Fruit fly (Drosophila melanogaster): ENCODE results near the gene Rhau.
A peak's percentile ranks its signal among the peaks of the same experiment; 100 is the strongest.

The Rhau gene

dm6 chr2L:20788050-20788449 is 30.3 kb upstream of the Rhau start:
- TF ChIP-seq noc (tag; optimal IDR thresholded peaks at IDR 0.05): no peak

DNA sequence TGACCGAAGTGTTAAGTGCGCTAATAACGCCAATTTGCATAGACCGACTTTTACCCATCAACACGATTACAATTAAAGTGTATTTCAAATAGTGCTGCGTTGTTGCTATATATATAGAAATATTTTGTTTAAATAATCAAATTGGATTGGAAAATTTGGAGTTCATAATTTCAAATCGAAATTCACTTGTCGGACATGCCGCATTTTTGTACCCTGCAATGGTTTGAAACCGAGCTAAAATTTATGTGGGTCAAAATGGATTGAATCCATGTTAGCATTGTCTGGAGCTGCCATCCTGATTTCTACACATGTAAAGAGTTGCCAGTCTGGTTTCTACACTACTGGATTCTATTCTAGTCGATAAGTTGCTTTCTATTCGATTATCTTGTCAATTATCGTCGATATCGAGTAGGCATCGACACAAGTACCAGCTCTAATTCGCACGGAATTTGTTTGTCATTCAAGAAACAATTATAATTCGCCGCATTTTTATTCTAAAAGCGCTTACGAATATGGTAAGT is 29.5 kb upstream of the Rhau start, which contains the start of gene Pomp:
TSS of gene Pomp (plus strand) at position 386 of the 521 bp plus-strand sequence.
- peak; percentile 37 for TF ChIP-seq noc (tag; optimal IDR thresholded peaks at IDR 0.05)

- TF ChIP-seq noc (tag; optimal IDR thresholded peaks at IDR 0.05): no peak
Measured at dm6 chr2L:20785333-20785732, 27.5 kb upstream of the Rhau start.

DNA sequence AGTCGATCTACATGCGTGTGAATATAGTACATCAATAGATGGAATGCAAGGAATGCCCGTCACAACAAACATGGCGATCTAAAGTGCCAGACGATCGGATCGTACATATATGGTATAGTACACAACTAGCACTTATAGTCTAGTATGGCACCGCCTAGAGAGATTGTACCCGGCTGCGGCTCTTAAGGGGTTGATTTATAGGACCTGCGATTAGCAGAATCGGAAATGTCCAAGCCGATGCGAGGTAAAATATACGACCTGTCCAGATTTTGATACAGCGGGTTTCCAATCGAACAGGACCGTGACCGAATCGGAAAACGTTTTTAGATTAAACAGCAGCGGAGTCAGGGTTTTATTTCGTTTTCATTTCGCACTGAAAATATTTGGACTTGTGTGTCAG is 26.1 kb upstream of the Rhau start:
- peak; percentile 56 for TF ChIP-seq noc (tag; optimal IDR thresholded peaks at IDR 0.05)

- TF ChIP-seq noc (tag; optimal IDR thresholded peaks at IDR 0.05): no peak
Measured at dm6 chr2L:20783044-20783443, 25.3 kb upstream of the Rhau start.

dm6 chr2L:20780768-20781167 is 23.0 kb upstream of the Rhau start:
- peak; percentile 78 for TF ChIP-seq noc (tag; optimal IDR thresholded peaks at IDR 0.05)

- no peak for TF ChIP-seq noc (tag; optimal IDR thresholded peaks at IDR 0.05)
Measured at dm6 chr2L:20778380-20778779, 20.6 kb upstream of the Rhau start.

- TF ChIP-seq noc (tag; optimal IDR thresholded peaks at IDR 0.05): no peak
Measured at dm6 chr2L:20776940-20777502, 19.2 kb upstream of the Rhau start.

dm6 chr2L:20775941-20776340 is 18.2 kb upstream of the Rhau start:
- TF ChIP-seq noc (tag; optimal IDR thresholded peaks at IDR 0.05): peak; percentile 53

DNA sequence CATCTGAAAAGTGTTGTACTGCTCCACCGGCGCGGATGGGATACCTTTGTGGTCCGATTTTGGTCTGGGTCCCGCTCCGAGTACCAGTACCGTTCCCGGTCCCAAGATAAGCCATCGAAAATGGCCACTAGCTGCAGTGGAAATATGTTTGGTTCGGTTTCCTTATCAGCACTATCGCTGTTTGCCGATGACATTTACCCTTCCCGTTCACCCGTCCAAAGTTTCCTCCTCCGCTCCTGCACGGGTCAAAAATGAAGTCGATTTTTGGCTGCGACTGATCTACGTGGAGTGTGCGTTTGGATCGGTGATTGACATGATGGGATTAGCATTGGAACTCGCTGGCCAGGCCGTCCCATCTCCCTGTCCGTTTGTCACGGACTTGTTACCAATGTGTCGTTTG is 16.7 kb upstream of the Rhau start:
- TF ChIP-seq noc (tag; optimal IDR thresholded peaks at IDR 0.05): no peak

dm6 chr2L:20773453-20774054 is 15.8 kb upstream of the Rhau start:
- TF ChIP-seq noc (tag; optimal IDR thresholded peaks at IDR 0.05): peak; percentile 16

DNA sequence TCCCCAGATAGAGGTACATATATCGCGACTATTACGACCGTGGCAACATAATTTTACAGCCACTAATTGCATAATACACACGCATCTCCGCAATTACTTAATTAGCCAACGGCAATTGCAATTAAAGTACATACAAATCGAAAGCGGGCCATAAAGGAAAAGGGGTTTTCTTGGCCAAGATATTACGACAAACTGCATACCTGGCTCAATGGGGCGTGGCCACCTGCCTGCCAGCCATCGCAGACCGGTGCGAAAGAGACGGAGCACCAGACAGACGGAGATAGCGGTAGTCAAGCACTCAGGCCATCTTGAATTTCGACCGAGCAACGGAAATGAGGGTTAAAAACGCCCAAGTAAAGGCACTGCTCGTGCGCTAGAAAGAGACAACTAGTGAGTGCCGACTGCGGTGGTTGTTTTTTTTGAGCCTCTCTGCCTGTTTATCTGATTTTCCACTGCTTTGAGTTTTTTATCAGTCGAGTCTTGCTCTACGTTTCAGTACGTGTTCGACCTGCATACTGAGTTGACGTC is 12.5 kb upstream of the Rhau start, which contains the start of gene cad:
TSS of gene cad (plus strand) at position 490 of the 528 bp plus-strand sequence.
- TF ChIP-seq noc (tag; optimal IDR thresholded peaks at IDR 0.05): peak; percentile 51

DNA sequence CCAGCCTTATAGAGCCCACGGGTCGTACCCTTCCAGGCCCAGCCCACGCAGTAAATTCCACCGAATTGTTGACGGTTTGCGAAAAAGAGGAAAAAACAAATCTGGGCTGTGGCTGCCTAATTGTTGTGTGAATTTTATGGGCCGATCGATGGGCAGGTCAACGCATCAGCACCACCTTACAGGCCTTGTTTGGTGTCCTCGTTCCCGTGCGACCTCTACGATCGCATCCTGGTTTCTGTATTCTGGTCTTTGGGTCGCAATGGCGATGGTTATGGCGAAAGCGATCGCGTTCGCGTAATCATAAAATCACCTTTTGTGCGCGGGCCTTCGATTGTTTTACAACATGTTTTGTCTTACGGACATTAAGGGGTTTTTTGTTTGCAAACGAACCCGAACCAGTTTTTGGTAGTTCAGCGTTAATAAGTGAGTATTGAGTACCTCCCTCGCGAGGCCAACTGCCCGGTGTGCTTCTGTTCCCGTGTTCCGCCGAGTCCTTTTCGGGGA is 10.8 kb upstream of the Rhau start:
- TF ChIP-seq noc (tag; optimal IDR thresholded peaks at IDR 0.05): no peak

dm6 chr2L:20764663-20765062 is 6.9 kb upstream of the Rhau start:
- no peak for TF ChIP-seq noc (tag; optimal IDR thresholded peaks at IDR 0.05)

dm6 chr2L:20761951-20762538 is 4.3 kb upstream of the Rhau start:
- TF ChIP-seq noc (tag; optimal IDR thresholded peaks at IDR 0.05): peak; percentile 52

DNA sequence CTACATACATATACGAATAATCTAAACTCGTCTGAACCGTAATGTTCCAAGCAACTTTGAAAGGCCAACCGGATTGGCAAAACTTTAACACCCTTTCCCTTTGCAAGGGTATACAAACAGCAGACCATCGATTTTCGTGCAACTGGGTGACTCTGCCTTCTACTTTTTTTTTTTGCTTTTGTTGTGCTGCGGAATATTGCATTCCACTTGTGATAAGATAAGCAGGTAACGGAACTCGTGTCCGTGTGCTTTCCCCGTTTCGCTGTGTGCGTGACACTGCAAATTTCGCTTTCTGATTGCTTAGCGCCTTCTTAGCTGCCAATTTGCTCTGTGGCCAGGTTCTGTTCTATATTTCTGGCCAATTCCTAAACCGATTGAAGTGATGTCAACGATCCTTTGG is 3.2 kb upstream of the Rhau start:
- TF ChIP-seq noc (tag; optimal IDR thresholded peaks at IDR 0.05): no peak
